Fruit fly (Drosophila melanogaster): ENCODE data around the gene CG5290.

DNA sequence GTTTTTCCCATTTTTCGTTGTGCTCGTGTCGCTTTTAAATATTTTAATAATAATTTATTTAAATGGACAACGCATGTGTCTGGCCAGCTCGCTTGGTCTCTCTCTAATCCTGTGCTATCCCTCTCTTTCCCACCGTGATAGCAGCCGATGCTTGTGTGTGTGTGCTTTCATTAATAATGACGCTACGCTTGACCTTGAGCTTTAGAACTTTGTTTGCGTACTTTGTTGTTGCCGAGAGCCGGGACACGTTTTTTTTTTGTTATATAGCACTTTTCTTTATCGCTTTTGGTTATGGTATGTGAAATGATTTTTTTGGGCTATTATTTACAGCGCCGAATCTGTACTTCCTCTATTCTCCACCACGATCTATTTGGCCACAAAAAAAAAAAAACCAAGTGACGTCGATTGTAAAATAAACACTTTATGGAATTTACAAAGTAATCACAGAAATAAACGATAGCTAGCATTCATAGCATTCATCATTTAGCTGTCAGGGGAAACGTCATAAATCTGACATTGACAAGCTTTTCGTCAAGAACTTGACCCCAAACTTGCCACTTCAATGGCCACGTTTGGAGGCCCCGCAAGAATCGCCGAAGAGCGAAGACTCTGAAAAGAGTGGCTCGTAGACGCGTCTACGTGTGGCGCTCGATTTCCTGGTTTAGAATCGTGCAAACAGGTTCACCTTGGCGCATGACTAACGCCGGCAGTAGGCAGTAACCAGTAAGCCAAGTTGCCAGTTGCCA is 46.0 kb upstream of the CG5290 start:
- TF ChIP-seq brk (GFP tag; optimal IDR thresholded peaks at IDR 0.05) (no peak), Abd-B (GFP tag; optimal IDR thresholded peaks at IDR 0.05) (no peak), Jra (GFP tag; optimal IDR thresholded peaks at IDR 0.05) (no peak), pan (optimal IDR thresholded peaks at IDR 0.05) (no peak), lola (GFP tag; optimal IDR thresholded peaks at IDR 0.05) (no peak), br (GFP tag; optimal IDR thresholded peaks at IDR 0.05) (no peak), N (GFP tag; optimal IDR thresholded peaks at IDR 0.05) (no peak), usp (GFP tag; optimal IDR thresholded peaks at IDR 0.05) (no peak), Myc (optimal IDR thresholded peaks at IDR 0.05) (no peak), sage (GFP tag; optimal IDR thresholded peaks at IDR 0.05) (no peak)
